Worm (Caenorhabditis elegans) whole organism, L4 larva: ENCODE measurements around the gene srsx-19.

Experiments used
- F26F4.8 ChIP-seq: fragments of 200-800 bp; sonication (Bioruptor generic); conservative IDR thresholded peaks from 2 replicates; pipeline ENCODE4 v1.3.6; 2022; ENCODE audit warnings: missing genetic modification characterization, missing compliant biosample characterization
- T20F7.1 ChIP-seq: fragments of 200-800 bp; sonication (Bioruptor generic); optimal IDR thresholded peaks from 2 replicates; lab custom pipeline; 2018; ENCODE audit warnings: mild to moderate bottlenecking, missing genetic modification characterization, missing compliant biosample characterization
- T26A8.4 ChIP-seq: fragments of 200-800 bp; sonication (Bioruptor generic); IDR thresholded peaks from 2 replicates; pipeline ENCODE4 v1.3.6; 2022; ENCODE audit warnings: missing genetic modification characterization, missing compliant biosample characterization
- Y48G9A.11 ChIP-seq: fragments of 200-800 bp; sonication (Bioruptor generic); IDR thresholded peaks from 2 replicates; pipeline ENCODE4 v1.3.6; 2022; ENCODE audit warnings: missing genetic modification reagents, missing genetic modification characterization, missing compliant biosample characterization
- aha-1 ChIP-seq: fragments of 150-350 bp; peaks from one replicate; lab custom pipeline; 2014; ENCODE audit warnings: missing biosample characterization, missing genetic modification characterization
- arid-1 ChIP-seq: fragments of 200-800 bp; sonication (Bioruptor generic); conservative IDR thresholded peaks from 2 replicates; pipeline ENCODE4 v1.3.6; 2022; ENCODE audit warnings: missing genetic modification reagents, missing genetic modification characterization, missing compliant biosample characterization
- ceh-28 ChIP-seq: fragments of 150-350 bp; optimal IDR thresholded peaks from 2 replicates; lab custom pipeline; 2014; ENCODE audit warnings: missing biosample characterization, missing genetic modification reagents, missing genetic modification characterization
- ceh-62 ChIP-seq: sonication (generic microtip); optimal IDR thresholded peaks from 2 replicates; lab custom pipeline; 2017; ENCODE audit warnings: missing biosample characterization, missing genetic modification characterization
- ces-1 ChIP-seq: fragments of 150-350 bp; sonication (generic microtip); optimal IDR thresholded peaks from 4 replicates; lab custom pipeline; 2014; ENCODE audit warnings: missing biosample characterization, missing genetic modification reagents, missing genetic modification characterization
- cey-2 ChIP-seq: sonication (generic microtip); optimal IDR thresholded peaks from 3 replicates; lab custom pipeline; 2017; ENCODE audit warnings: missing genetic modification characterization, mild to moderate bottlenecking, missing compliant biosample characterization, antibody characterized with exemption, borderline replicate concordance; ENCODE audit not compliant: insufficient read depth
- ctbp-1 ChIP-seq: fragments of 200-800 bp; sonication (Bioruptor generic); IDR thresholded peaks from 2 replicates; pipeline ENCODE4 v1.3.6; 2022; ENCODE audit warnings: missing genetic modification reagents, missing genetic modification characterization, missing compliant biosample characterization
- dmd-6 ChIP-seq: fragments of 200-800 bp; sonication (Bioruptor generic); IDR thresholded peaks from 2 replicates; pipeline ENCODE4 v1.3.6; 2022; ENCODE audit warnings: missing genetic modification reagents, missing genetic modification characterization, missing compliant biosample characterization
- dmd-9 ChIP-seq: fragments of 200-800 bp; sonication (Bioruptor generic); IDR thresholded peaks from 2 replicates; pipeline ENCODE4 v1.3.6; 2022; ENCODE audit warnings: missing genetic modification reagents, missing genetic modification characterization, missing compliant biosample characterization
- dve-1 ChIP-seq: sonication (generic microtip); optimal IDR thresholded peaks from 2 replicates; lab custom pipeline; 2017; ENCODE audit warnings: antibody characterized with exemption, mild to moderate bottlenecking, missing genetic modification characterization, missing compliant biosample characterization; ENCODE audit not compliant: insufficient read depth
- hlh-11 ChIP-seq: fragments of 200-800 bp; sonication (Bioruptor generic); optimal IDR thresholded peaks from 2 replicates; lab custom pipeline; 2018; ENCODE audit warnings: mild to moderate bottlenecking, missing genetic modification characterization, missing compliant biosample characterization
- jun-1 ChIP-seq: fragments of 150-350 bp; optimal IDR thresholded peaks from 2 replicates; lab custom pipeline; 2014; ENCODE audit warnings: missing biosample characterization, missing genetic modification reagents, missing genetic modification characterization
- lim-7 ChIP-seq: fragments of 200-800 bp; sonication (Bioruptor generic); IDR thresholded peaks from 2 replicates; pipeline ENCODE4 v1.3.6; 2022; ENCODE audit warnings: missing genetic modification characterization, missing compliant biosample characterization
- lin-13 ChIP-seq: fragments of 150-350 bp; optimal IDR thresholded peaks from 2 replicates; lab custom pipeline; 2014; ENCODE audit warnings: missing biosample characterization, missing genetic modification reagents, missing genetic modification characterization
- lin-29 ChIP-seq: fragments of 200-800 bp; sonication (Bioruptor generic); IDR thresholded peaks from 2 replicates; pipeline ENCODE4 v1.3.6; 2022; ENCODE audit warnings: missing genetic modification reagents, missing genetic modification characterization, missing compliant biosample characterization
- madf-5 ChIP-seq, 2 experiments: fragments of 200-800 bp; sonication (Bioruptor generic); IDR thresholded peaks; 2 replicates each; pipeline ENCODE4 v1.3.6; 2022; ENCODE audit warnings: missing compliant biosample characterization in 2 of 2, missing genetic modification characterization in 2 of 2
- madf-9 ChIP-seq: fragments of 200-800 bp; sonication (Bioruptor generic); conservative IDR thresholded peaks from 2 replicates; pipeline ENCODE4 v1.3.6; 2022; ENCODE audit warnings: missing genetic modification reagents, missing genetic modification characterization, missing compliant biosample characterization
- mdl-1 ChIP-seq, 2 experiments: fragments of 150-350 bp in 1 of 2; sonication (generic microtip) in 1 of 2; optimal IDR thresholded peaks; 2 replicates each; lab custom pipeline; 2014 to 2017; ENCODE audit warnings: missing biosample characterization in 2 of 2, missing genetic modification characterization in 2 of 2
- mdt-29 ChIP-seq: fragments of 200-800 bp; sonication (Bioruptor generic); IDR thresholded peaks from 2 replicates; pipeline ENCODE4 v1.3.6; 2022; ENCODE audit warnings: missing genetic modification reagents, missing genetic modification characterization, missing compliant biosample characterization
- nhr-10 ChIP-seq: fragments of 150-350 bp; optimal IDR thresholded peaks from 2 replicates; lab custom pipeline; 2014; ENCODE audit warnings: missing biosample characterization, missing genetic modification characterization
- nhr-102 ChIP-seq: sonication (generic microtip); optimal IDR thresholded peaks from 2 replicates; lab custom pipeline; 2016; ENCODE audit warnings: mild to moderate bottlenecking, missing genetic modification characterization, moderate library complexity, missing compliant biosample characterization
- nhr-237 ChIP-seq: sonication (generic microtip); optimal IDR thresholded peaks from 2 replicates; lab custom pipeline; 2017; ENCODE audit warnings: missing biosample characterization, missing genetic modification characterization
- nhr-28 ChIP-seq: fragments of 150-350 bp; optimal IDR thresholded peaks from 2 replicates; lab custom pipeline; 2014; ENCODE audit warnings: missing biosample characterization, missing genetic modification characterization
- nhr-6 ChIP-seq: fragments of 150-350 bp; optimal IDR thresholded peaks from 2 replicates; lab custom pipeline; 2014; ENCODE audit warnings: missing biosample characterization, missing genetic modification characterization
- nhr-77 ChIP-seq: fragments of 150-350 bp; optimal IDR thresholded peaks from 2 replicates; lab custom pipeline; 2014; ENCODE audit warnings: missing biosample characterization, missing genetic modification characterization
- pha-4 ChIP-seq, 2 experiments: fragments of 150-350 bp in 1 of 2; fragments of 200-800 bp in 1 of 2; sonication (Bioruptor generic) in 1 of 2; IDR thresholded peaks in 1 of 2; optimal IDR thresholded peaks in 1 of 2; 2 replicates each; pipeline versions ENCODE4 v1.3.6 to Lab custom; 2014 to 2022; ENCODE audit warnings: missing genetic modification characterization in 2 of 2, missing genetic modification reagents in 2 of 2, missing biosample characterization in 1 of 2, missing compliant biosample characterization in 1 of 2
- php-3 ChIP-seq: fragments of 200-800 bp; sonication (Bioruptor generic); IDR thresholded peaks from 2 replicates; pipeline ENCODE4 v1.3.6; 2022; ENCODE audit warnings: missing genetic modification reagents, missing genetic modification characterization, missing compliant biosample characterization
- pqm-1 ChIP-seq: sonication (generic microtip); optimal IDR thresholded peaks from 2 replicates; lab custom pipeline; 2017; ENCODE audit warnings: missing biosample characterization, missing genetic modification characterization
- set-16 ChIP-seq: fragments of 200-800 bp; sonication (Bioruptor generic); IDR thresholded peaks from 2 replicates; pipeline ENCODE4 v1.3.6; 2022; ENCODE audit warnings: missing genetic modification reagents, missing genetic modification characterization, missing compliant biosample characterization
- spr-3 ChIP-seq: fragments of 200-800 bp; sonication (Bioruptor generic); optimal IDR thresholded peaks from 2 replicates; lab custom pipeline; 2018; ENCODE audit warnings: mild to moderate bottlenecking, missing genetic modification characterization, missing compliant biosample characterization
- unc-62 ChIP-seq, 3 experiments: fragments of 150-350 bp in 1 of 3; sonication (generic microtip); optimal IDR thresholded peaks in 2 of 3; peaks in 1 of 3; 1 replicate in 1 of 3; 2 replicates in 2 of 3; lab custom pipeline; 2014 to 2017; ENCODE audit warnings: missing biosample characterization in 3 of 3, missing genetic modification characterization in 3 of 3, missing genetic modification reagents in 3 of 3, missing genotype in 1 of 3
- zag-1 ChIP-seq: fragments of 150-350 bp; optimal IDR thresholded peaks from 2 replicates; lab custom pipeline; 2014; ENCODE audit warnings: missing biosample characterization, missing genetic modification characterization
- zfp-3 ChIP-seq: fragments of 200-800 bp; sonication (Bioruptor generic); conservative IDR thresholded peaks from 2 replicates; pipeline ENCODE4 v1.3.6; 2022; ENCODE audit warnings: missing genetic modification reagents, missing genetic modification characterization, missing compliant biosample characterization
- zip-11 ChIP-seq: fragments of 200-800 bp; sonication (Bioruptor generic); IDR thresholded peaks from 2 replicates; pipeline ENCODE4 v1.3.6; 2022; ENCODE audit warnings: missing genetic modification characterization, missing compliant biosample characterization

Gene srsx-19

ce11 chrV:13887358-13887757 is at the start of gene srsx-19:
Gene srsx-19 (plus strand): TSS chrV:13887658.
- TF ChIP-seq ceh-28 (tag; lab: Kevin White, UChicago): no peak
- TF ChIP-seq aha-1 (tag; lab: Kevin White, UChicago): peak; percentile 16

- no peak for TF ChIP-seq nhr-10 (tag; lab: Kevin White, UChicago)
- no peak for TF ChIP-seq zip-11 (GFP tag; lab: Robert Waterston, UW)
- TF ChIP-seq lim-7 (GFP tag; lab: Robert Waterston, UW): no peak
- no peak for TF ChIP-seq dmd-9 (GFP tag; lab: Robert Waterston, UW)
- no peak for TF ChIP-seq nhr-102 (tag; lab: Kevin White, UChicago)
- TF ChIP-seq mdt-29: no peak
- no peak for TF ChIP-seq ces-1 (GFP tag; lab: Kevin White, UChicago)
- peak; percentile 10 for TF ChIP-seq nhr-28 (tag; lab: Kevin White, UChicago)
- TF ChIP-seq zfp-3 (GFP tag; lab: Robert Waterston, UW): no peak
- TF ChIP-seq aha-1 (tag; lab: Kevin White, UChicago): no peak
- TF ChIP-seq nhr-237: no peak
- no peak for TF ChIP-seq madf-5 (GFP tag; IDR thresholded peaks at IDR 0.05; lab: Robert Waterston, UW)
- TF ChIP-seq mdl-1 (tag; optimal IDR thresholded peaks at IDR 0.05; lab: Kevin White, UChicago): peak in 1 of 2 experiments; percentile 66
- no peak for TF ChIP-seq dve-1 (tag; lab: Kevin White, UChicago)
- TF ChIP-seq lin-13 (GFP tag; lab: Kevin White, UChicago): no peak
- TF ChIP-seq nhr-6: no peak
- TF ChIP-seq php-3 (GFP tag; lab: Robert Waterston, UW): no peak
- TF ChIP-seq ctbp-1: no peak
- peak in 1 of 2 experiments; percentile 35 for TF ChIP-seq unc-62 (GFP tag; optimal IDR thresholded peaks at IDR 0.05 in 1 of 2; lab: Kevin White, UChicago)
- TF ChIP-seq unc-62 (tag; optimal IDR thresholded peaks at IDR 0.05; lab: Kevin White, UChicago): no peak
- no peak for TF ChIP-seq arid-1 (GFP tag; lab: Robert Waterston, UW)
- TF ChIP-seq jun-1 (tag; lab: Kevin White, UChicago): no peak
- TF ChIP-seq madf-9 (GFP tag; lab: Robert Waterston, UW): no peak
Observed at ce11 chrV:13839433-13839832, 48.0 kb upstream of the srsx-19 start, which contains the start of gene F55B12.10. Gene F55B12.10 (plus strand): TSS chrV:13839733.

- no peak for TF ChIP-seq mdl-1 (tag; optimal IDR thresholded peaks at IDR 0.05; lab: Kevin White, UChicago)
- TF ChIP-seq arid-1 (GFP tag; lab: Robert Waterston, UW): no peak
- TF ChIP-seq nhr-77 (tag; lab: Kevin White, UChicago): no peak
- no peak for TF ChIP-seq F26F4.8
- no peak for TF ChIP-seq hlh-11
- no peak for TF ChIP-seq ctbp-1
- no peak for TF ChIP-seq set-16 (GFP tag; lab: Robert Waterston, UW)
- TF ChIP-seq lin-13 (GFP tag; lab: Kevin White, UChicago): no peak
- no peak for TF ChIP-seq T20F7.1
- TF ChIP-seq pqm-1: no peak
- TF ChIP-seq ceh-62 (tag; lab: Kevin White, UChicago): no peak
- no peak for TF ChIP-seq zag-1
- TF ChIP-seq spr-3 (GFP tag; lab: Kevin White, UChicago): no peak
- no peak for TF ChIP-seq T26A8.4 (GFP tag; lab: Robert Waterston, UW)
- no peak for TF ChIP-seq dve-1 (tag; lab: Kevin White, UChicago)
- no peak for TF ChIP-seq cey-2 (tag; lab: Kevin White, UChicago)
- TF ChIP-seq lin-29 (GFP tag; lab: Robert Waterston, UW): no peak
- TF ChIP-seq pha-4 (GFP tag; IDR thresholded peaks at IDR 0.05; lab: Robert Waterston, UW): no peak
- TF ChIP-seq pha-4 (tag; optimal IDR thresholded peaks at IDR 0.05; lab: Kevin White, UChicago): no peak
- TF ChIP-seq dmd-6 (GFP tag; lab: Robert Waterston, UW): no peak
- TF ChIP-seq Y48G9A.11 (GFP tag; lab: Robert Waterston, UW): no peak
Observed at ce11 chrV:13840909-13841308, 46.5 kb upstream of the srsx-19 start, which contains the start of gene srx-17. Gene srx-17 (plus strand): TSS chrV:13841209.
